Worm (Caenorhabditis elegans) whole organism, L1 larva: ENCODE results near the gene dod-17.

ENCODE experiments used
- C16A3.4 ChIP-seq: fragments of 150-350 bp; optimal IDR thresholded peaks from 2 replicates; lab custom pipeline; 2014; ENCODE audit warnings: missing biosample characterization, missing genetic modification characterization
- F16B12.6 ChIP-seq: fragments of 150-350 bp; optimal IDR thresholded peaks from 2 replicates; lab custom pipeline; 2014; ENCODE audit warnings: missing biosample characterization, missing genetic modification characterization
- aha-1 ChIP-seq: fragments of 150-350 bp; optimal IDR thresholded peaks from 2 replicates; lab custom pipeline; 2014; ENCODE audit warnings: missing biosample characterization, missing genetic modification characterization
- alr-1 ChIP-seq: fragments of 200-800 bp; sonication (Bioruptor generic); optimal IDR thresholded peaks from 2 replicates; lab custom pipeline; 2018; ENCODE audit warnings: borderline replicate concordance, mild to moderate bottlenecking, missing genetic modification characterization, missing compliant biosample characterization
- ama-1 ChIP-seq: fragments of 150-350 bp; optimal IDR thresholded peaks from 2 replicates; lab custom pipeline; 2014
- ceh-8 ChIP-seq: fragments of 200-800 bp; sonication (Bioruptor generic); optimal IDR thresholded peaks from 2 replicates; lab custom pipeline; 2018; ENCODE audit warnings: mild to moderate bottlenecking, missing genetic modification characterization, moderate library complexity, missing compliant biosample characterization
- ceh-82 ChIP-seq, 3 experiments: fragments of 150-350 bp in 1 of 3; sonication (generic microtip) in 2 of 3; optimal IDR thresholded peaks; 2 replicates each; lab custom pipeline; 2014 to 2017; ENCODE audit warnings: missing biosample characterization in 3 of 3, missing genetic modification characterization in 3 of 3
- ceh-88 ChIP-seq: fragments of 200-800 bp; sonication (Bioruptor generic); IDR thresholded peaks from 2 replicates; pipeline ENCODE4 v1.3.6; 2022; ENCODE audit warnings: missing genetic modification characterization, missing compliant biosample characterization
- ces-1 ChIP-seq: fragments of 150-350 bp; optimal IDR thresholded peaks from 2 replicates; lab custom pipeline; 2014; ENCODE audit warnings: missing biosample characterization, missing genetic modification reagents, missing genetic modification characterization
- efl-1 ChIP-seq, 4 experiments: fragments of 150-350 bp; optimal IDR thresholded peaks in 3 of 4; peaks in 1 of 4; 1 replicate in 1 of 4; 2 replicates in 3 of 4; lab custom pipeline; 2014; ENCODE audit warnings: missing biosample characterization in 2 of 4, missing genetic modification characterization in 2 of 4, missing genetic modification reagents in 2 of 4
- egl-13 ChIP-seq: sonication (generic microtip); optimal IDR thresholded peaks from 2 replicates; lab custom pipeline; 2016; ENCODE audit warnings: missing genotype, missing genetic modification reagents, missing genetic modification characterization, missing compliant biosample characterization
- egl-27 ChIP-seq, 2 experiments: fragments of 150-350 bp in 1 of 2; sonication (generic microtip); optimal IDR thresholded peaks; 3 replicates each; lab custom pipeline; 2017 to 2018; ENCODE audit warnings: missing biosample characterization in 2 of 2, missing genetic modification characterization in 2 of 2, missing genetic modification reagents in 2 of 2
- elt-2 ChIP-seq: sonication (generic microtip); optimal IDR thresholded peaks from 2 replicates; lab custom pipeline; 2016; ENCODE audit warnings: missing genetic modification characterization, mild to moderate bottlenecking, inconsistent platforms, missing compliant biosample characterization, missing genetic modification reagents
- hlh-4 ChIP-seq: sonication (generic microtip); optimal IDR thresholded peaks from 2 replicates; lab custom pipeline; 2016; ENCODE audit warnings: mild to moderate bottlenecking, missing genetic modification characterization, missing compliant biosample characterization
- irx-1 ChIP-seq: sonication (generic microtip); optimal IDR thresholded peaks from 2 replicates; lab custom pipeline; 2016; ENCODE audit warnings: missing genetic modification characterization, missing compliant biosample characterization
- isw-1 ChIP-seq: fragments of 200-800 bp; sonication (Bioruptor generic); IDR thresholded peaks from 2 replicates; pipeline ENCODE4 v1.3.6; 2022; ENCODE audit warnings: missing genetic modification characterization, missing compliant biosample characterization
- jun-1 ChIP-seq: fragments of 150-350 bp; optimal IDR thresholded peaks from 2 replicates; lab custom pipeline; 2014; ENCODE audit warnings: missing biosample characterization, missing genetic modification reagents, missing genetic modification characterization
- lin-14 ChIP-seq: fragments of 200-800 bp; sonication (Bioruptor generic); optimal IDR thresholded peaks from 2 replicates; lab custom pipeline; 2018; ENCODE audit warnings: mild to moderate bottlenecking, missing genetic modification characterization, moderate library complexity, missing compliant biosample characterization
- lin-39 ChIP-seq: fragments of 150-350 bp; optimal IDR thresholded peaks from 2 replicates; lab custom pipeline; 2014; ENCODE audit warnings: missing biosample characterization, missing genetic modification reagents, missing genetic modification characterization
- nhr-11 ChIP-seq: fragments of 150-350 bp; optimal IDR thresholded peaks from 2 replicates; lab custom pipeline; 2014; ENCODE audit warnings: missing biosample characterization, missing genetic modification characterization
- nhr-19 ChIP-seq: fragments of 200-800 bp; sonication (Bioruptor generic); conservative IDR thresholded peaks from 2 replicates; pipeline ENCODE4 v1.3.6; 2022; ENCODE audit warnings: missing genetic modification characterization, missing compliant biosample characterization
- nhr-20 ChIP-seq: sonication (generic microtip); optimal IDR thresholded peaks from 2 replicates; lab custom pipeline; 2016; ENCODE audit warnings: mild to moderate bottlenecking, missing genetic modification characterization, missing compliant biosample characterization
- nhr-237 ChIP-seq: fragments of 150-350 bp; optimal IDR thresholded peaks from 2 replicates; lab custom pipeline; 2014; ENCODE audit warnings: missing biosample characterization, missing genetic modification characterization
- nhr-71 ChIP-seq: sonication (generic microtip); optimal IDR thresholded peaks from 2 replicates; lab custom pipeline; 2016; ENCODE audit warnings: mild to moderate bottlenecking, missing genetic modification characterization, moderate library complexity, missing compliant biosample characterization
- nhr-76 ChIP-seq: sonication (generic microtip); optimal IDR thresholded peaks from 2 replicates; lab custom pipeline; 2017; ENCODE audit warnings: missing biosample characterization, missing genetic modification characterization
- nhr-85 ChIP-seq: sonication (generic microtip); peaks from one replicate; lab custom pipeline; 2016; ENCODE audit warnings: missing genetic modification characterization, inconsistent platforms, missing compliant biosample characterization
- pqm-1 ChIP-seq: sonication (generic microtip); optimal IDR thresholded peaks from 3 replicates; lab custom pipeline; 2017; ENCODE audit warnings: missing biosample characterization, missing genetic modification characterization
- rnt-1 ChIP-seq: sonication (generic microtip); optimal IDR thresholded peaks from 2 replicates; lab custom pipeline; 2016; ENCODE audit warnings: mild to moderate bottlenecking, missing genetic modification characterization, moderate library complexity, missing compliant biosample characterization
- snu-23 ChIP-seq: sonication (generic microtip); optimal IDR thresholded peaks from 2 replicates; lab custom pipeline; 2016; ENCODE audit warnings: missing genetic modification characterization, missing compliant biosample characterization
- swsn-7 ChIP-seq: sonication (generic microtip); optimal IDR thresholded peaks from 2 replicates; lab custom pipeline; 2016; ENCODE audit warnings: missing genetic modification characterization, missing compliant biosample characterization
- unc-130 ChIP-seq: fragments of 150-350 bp; optimal IDR thresholded peaks from 2 replicates; lab custom pipeline; 2017; ENCODE audit warnings: missing biosample characterization, missing genetic modification characterization, inconsistent platforms
- unc-98 ChIP-seq: fragments of 200-800 bp; sonication (Bioruptor generic); IDR thresholded peaks from 2 replicates; pipeline ENCODE4 v1.3.6; 2022; ENCODE audit warnings: missing genetic modification characterization, missing compliant biosample characterization
- vab-15 ChIP-seq: sonication (generic microtip); optimal IDR thresholded peaks from 2 replicates; lab custom pipeline; 2017; ENCODE audit warnings: missing genotype, mild to moderate bottlenecking, missing genetic modification characterization, missing compliant biosample characterization
- zip-4 ChIP-seq: fragments of 200-800 bp; sonication (Bioruptor generic); optimal IDR thresholded peaks from 2 replicates; lab custom pipeline; 2018; ENCODE audit warnings: mild to moderate bottlenecking, missing genetic modification characterization, moderate library complexity, missing compliant biosample characterization
- ztf-11 ChIP-seq, 2 experiments: sonication (generic microtip); optimal IDR thresholded peaks; 2 replicates each; lab custom pipeline; 2016 to 2017; ENCODE audit warnings: missing genetic modification characterization in 2 of 2, missing biosample characterization in 1 of 2, missing compliant biosample characterization in 1 of 2
- ztf-4 ChIP-seq: fragments of 150-350 bp; optimal IDR thresholded peaks from 2 replicates; lab custom pipeline; 2014; ENCODE audit warnings: missing biosample characterization, missing genetic modification characterization

dod-17 gene

DNA sequence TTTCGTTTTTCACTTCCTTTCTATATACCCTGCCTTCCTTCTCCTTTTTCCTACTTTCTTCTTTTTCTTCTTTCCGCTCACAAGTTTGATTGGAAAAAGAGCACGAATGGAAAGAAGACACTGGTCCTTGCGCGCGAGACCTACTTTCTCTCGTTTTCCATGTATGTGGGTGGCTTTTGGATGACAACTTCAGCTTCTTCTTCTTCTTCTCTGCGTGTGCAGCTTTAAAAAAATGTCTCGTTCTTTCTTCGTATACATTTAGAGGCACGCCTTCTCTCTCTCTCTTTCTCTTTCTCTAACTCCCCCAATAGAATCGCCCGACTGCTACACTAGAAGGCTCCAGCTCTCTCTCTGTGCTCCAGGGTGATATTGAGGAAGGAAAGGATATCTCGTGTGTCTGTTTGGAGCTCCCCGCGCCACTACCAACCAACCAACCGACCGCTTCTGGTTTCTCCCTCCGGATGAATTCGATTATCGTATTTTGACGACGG is 49.8 kb downstream of the dod-17 start (continued):
- no peak for TF ChIP-seq ztf-11 (tag; optimal IDR thresholded peaks at IDR 0.05; lab: Kevin White, UChicago)
- no peak for TF ChIP-seq ztf-4 (tag; lab: Kevin White, UChicago)
- TF ChIP-seq efl-1 (optimal IDR thresholded peaks at IDR 0.05; lab: Kevin White, UChicago): peak; percentile 15 to 18
- peak in 1 of 2 experiments; percentile 86 for TF ChIP-seq efl-1 (GFP tag; optimal IDR thresholded peaks at IDR 0.05 in 1 of 2; lab: Kevin White, UChicago)
- TF ChIP-seq alr-1 (tag; lab: Kevin White, UChicago): no peak
- TF ChIP-seq hlh-4: no peak
- no peak for TF ChIP-seq pqm-1 (tag; lab: Kevin White, UChicago)
- no peak for TF ChIP-seq F16B12.6 (tag; lab: Kevin White, UChicago)
- TF ChIP-seq ama-1 (lab: Kevin White, UChicago): no peak
- peak; percentile 12 for TF ChIP-seq egl-13 (tag; lab: Kevin White, UChicago)
- peak; percentile 90 for TF ChIP-seq lin-14 (GFP tag; lab: Kevin White, UChicago)
- TF ChIP-seq nhr-85 (tag; lab: Kevin White, UChicago): no peak
- no peak for TF ChIP-seq zip-4 (GFP tag; lab: Kevin White, UChicago)
- no peak for TF ChIP-seq jun-1
- no peak for TF ChIP-seq rnt-1 (tag; lab: Kevin White, UChicago)
- no peak for TF ChIP-seq nhr-19
- TF ChIP-seq nhr-237: no peak
- TF ChIP-seq ceh-8 (GFP tag; lab: Kevin White, UChicago): no peak
- TF ChIP-seq nhr-11 (tag; lab: Kevin White, UChicago): no peak
- TF ChIP-seq swsn-7 (tag; lab: Kevin White, UChicago): peak; percentile 44
- TF ChIP-seq C16A3.4: no peak
- no peak for TF ChIP-seq vab-15 (tag; lab: Kevin White, UChicago)
- TF ChIP-seq isw-1 (GFP tag; lab: Robert Waterston, UW): 0 out of 2 replicates have a peak, but pooled peaks have one; percentile 9
- no peak for TF ChIP-seq nhr-76
- no peak for TF ChIP-seq aha-1 (tag; lab: Kevin White, UChicago)
- peak in 2 of 3 experiments; percentile 8 to 46 for TF ChIP-seq ceh-82 (tag; optimal IDR thresholded peaks at IDR 0.05; lab: Kevin White, UChicago)
- no peak for TF ChIP-seq ceh-88 (GFP tag; lab: Robert Waterston, UW)
- no peak for TF ChIP-seq irx-1 (tag; lab: Kevin White, UChicago)
- TF ChIP-seq snu-23: peak; percentile 21
- TF ChIP-seq unc-98: no peak
- no peak for TF ChIP-seq elt-2 (tag; lab: Kevin White, UChicago)
- TF ChIP-seq nhr-71 (tag; lab: Kevin White, UChicago): peak; percentile 60
- TF ChIP-seq lin-39 (tag; lab: Kevin White, UChicago): no peak
- no peak for TF ChIP-seq nhr-20
- TF ChIP-seq ces-1 (GFP tag; lab: Kevin White, UChicago): no peak
- no peak for TF ChIP-seq unc-130
- no peak for TF ChIP-seq egl-27 (tag; optimal IDR thresholded peaks at IDR 0.05; lab: Kevin White, UChicago)

ce11 chrIV:13026762-13027161 is 50.7 kb downstream of the dod-17 start:
- TF ChIP-seq efl-1 (optimal IDR thresholded peaks at IDR 0.05; lab: Kevin White, UChicago): no peak
- TF ChIP-seq efl-1 (GFP tag; optimal IDR thresholded peaks at IDR 0.05 in 1 of 2; lab: Kevin White, UChicago): peak in 1 of 2 experiments; percentile 70
- TF ChIP-seq elt-2 (tag; lab: Kevin White, UChicago): peak; percentile 75
- no peak for TF ChIP-seq C16A3.4
- TF ChIP-seq, all 84 proteins: peak for 2
